Worm (Caenorhabditis elegans) whole organism, L4 larva: ENCODE measurements around the gene nspc-7.

Source experiments
- Y5F2A.4 ChIP-seq: fragments of 200-800 bp; sonication (Bioruptor generic); optimal IDR thresholded peaks from 2 replicates; lab custom pipeline; 2018; ENCODE audit warnings: mild to moderate bottlenecking, missing genetic modification characterization, missing compliant biosample characterization
- ceh-28 ChIP-seq: fragments of 150-350 bp; optimal IDR thresholded peaks from 2 replicates; lab custom pipeline; 2014; ENCODE audit warnings: missing biosample characterization, missing genetic modification reagents, missing genetic modification characterization
- lin-13 ChIP-seq: fragments of 150-350 bp; optimal IDR thresholded peaks from 2 replicates; lab custom pipeline; 2014; ENCODE audit warnings: missing biosample characterization, missing genetic modification reagents, missing genetic modification characterization
- pha-4 ChIP-seq, 2 experiments: fragments of 150-350 bp in 1 of 2; fragments of 200-800 bp in 1 of 2; sonication (Bioruptor generic) in 1 of 2; IDR thresholded peaks in 1 of 2; optimal IDR thresholded peaks in 1 of 2; 2 replicates each; pipeline versions ENCODE4 v1.3.6 to Lab custom; 2014 to 2022; ENCODE audit warnings: missing genetic modification characterization in 2 of 2, missing genetic modification reagents in 2 of 2, missing biosample characterization in 1 of 2, missing compliant biosample characterization in 1 of 2
- sdz-12 ChIP-seq: fragments of 200-800 bp; sonication (Bioruptor generic); optimal IDR thresholded peaks from 2 replicates; lab custom pipeline; 2018; ENCODE audit warnings: mild to moderate bottlenecking, missing genetic modification characterization, missing compliant biosample characterization
- skn-1 ChIP-seq: fragments of 150-350 bp; optimal IDR thresholded peaks from 2 replicates; lab custom pipeline; 2014; ENCODE audit warnings: missing biosample characterization, missing genetic modification characterization

ce11 chrX:8580217-8580616, 38.6 kb downstream of the nspc-7 start, which contains the start of gene F18E9.4:
- TF ChIP-seq Y5F2A.4 (GFP tag; lab: Kevin White, UChicago): no peak
- TF ChIP-seq pha-4 (GFP tag; IDR thresholded peaks at IDR 0.05; lab: Robert Waterston, UW): no peak
- TF ChIP-seq pha-4 (tag; optimal IDR thresholded peaks at IDR 0.05; lab: Kevin White, UChicago): no peak
- no peak for TF ChIP-seq ceh-28 (tag; lab: Kevin White, UChicago)
- TF ChIP-seq skn-1: no peak
- TF ChIP-seq sdz-12 (GFP tag; lab: Kevin White, UChicago): no peak
- no peak for TF ChIP-seq lin-13
